Worm (Caenorhabditis elegans) whole organism, L3 larva: ENCODE measurements around the gene M03F4.6.
A peak's percentile ranks its signal among the peaks of the same experiment; 100 is the strongest.

ENCODE experiments used
- R02D3.7 ChIP-seq: fragments of 150-350 bp; optimal IDR thresholded peaks from 2 replicates; lab custom pipeline; 2014; ENCODE audit warnings: missing biosample characterization, missing genetic modification characterization
- ceh-16 ChIP-seq: sonication (generic microtip); optimal IDR thresholded peaks from 2 replicates; lab custom pipeline; 2017; ENCODE audit warnings: missing biosample characterization, missing genetic modification characterization
- ceh-82 ChIP-seq: fragments of 150-350 bp; optimal IDR thresholded peaks from 2 replicates; lab custom pipeline; 2014; ENCODE audit warnings: missing biosample characterization, missing genetic modification characterization
- ceh-9 ChIP-seq: sonication (generic microtip); optimal IDR thresholded peaks from 2 replicates; lab custom pipeline; 2018; ENCODE audit warnings: missing biosample characterization, missing genetic modification characterization
- daf-12 ChIP-seq: fragments of 150-350 bp; optimal IDR thresholded peaks from 2 replicates; lab custom pipeline; 2014; ENCODE audit warnings: missing biosample characterization, missing genetic modification reagents, missing genetic modification characterization
- elt-1 ChIP-seq: fragments of 150-350 bp; optimal IDR thresholded peaks from 2 replicates; lab custom pipeline; 2014; ENCODE audit warnings: missing biosample characterization, missing genetic modification characterization
- elt-2 ChIP-seq: sonication (generic microtip); optimal IDR thresholded peaks from 2 replicates; lab custom pipeline; 2016; ENCODE audit warnings: missing genetic modification reagents, mild to moderate bottlenecking, missing genetic modification characterization, missing compliant biosample characterization
- elt-3 ChIP-seq, 3 experiments: fragments of 150-350 bp in 1 of 3; sonication (generic microtip) in 2 of 3; optimal IDR thresholded peaks; 2 replicates in 2 of 3; 4 replicates in 1 of 3; lab custom pipeline; 2014 to 2017; ENCODE audit warnings: missing biosample characterization in 3 of 3, missing genetic modification characterization in 3 of 3
- eor-1 ChIP-seq, 2 experiments: fragments of 150-350 bp; optimal IDR thresholded peaks; 2 replicates each; lab custom pipeline; 2014 to 2018; ENCODE audit warnings: missing biosample characterization in 2 of 2, missing genetic modification characterization in 2 of 2
- fkh-10 ChIP-seq: sonication (generic microtip); optimal IDR thresholded peaks from 2 replicates; lab custom pipeline; 2017; ENCODE audit warnings: missing biosample characterization, missing genetic modification reagents, missing genetic modification characterization
- fkh-2 ChIP-seq: fragments of 150-350 bp; optimal IDR thresholded peaks from 2 replicates; lab custom pipeline; 2014; ENCODE audit warnings: missing biosample characterization, missing genetic modification reagents, missing genetic modification characterization
- fos-1 ChIP-seq: fragments of 150-350 bp; optimal IDR thresholded peaks from 2 replicates; lab custom pipeline; 2014; ENCODE audit warnings: missing biosample characterization, missing genetic modification characterization
- hmg-11 ChIP-seq: sonication (generic microtip); optimal IDR thresholded peaks from 2 replicates; lab custom pipeline; 2016; ENCODE audit warnings: missing genetic modification characterization, missing compliant biosample characterization
- jun-1 ChIP-seq: fragments of 150-350 bp; optimal IDR thresholded peaks from 2 replicates; lab custom pipeline; 2014; ENCODE audit warnings: missing biosample characterization, missing genetic modification reagents, missing genetic modification characterization
- lin-15B ChIP-seq: fragments of 150-350 bp; optimal IDR thresholded peaks from 2 replicates; lab custom pipeline; 2014; ENCODE audit warnings: missing biosample characterization, missing genetic modification characterization
- lin-39 ChIP-seq: fragments of 150-350 bp; optimal IDR thresholded peaks from 2 replicates; lab custom pipeline; 2018; ENCODE audit warnings: missing biosample characterization, missing genetic modification reagents, missing genetic modification characterization
- lsy-12 ChIP-seq: sonication (generic microtip); optimal IDR thresholded peaks from 2 replicates; lab custom pipeline; 2016; ENCODE audit warnings: mild to moderate bottlenecking, missing genetic modification characterization, missing compliant biosample characterization
- mdl-1 ChIP-seq: fragments of 150-350 bp; optimal IDR thresholded peaks from 2 replicates; lab custom pipeline; 2014; ENCODE audit warnings: missing biosample characterization, missing genetic modification characterization
- mml-1 ChIP-seq: fragments of 150-350 bp; sonication (generic microtip); optimal IDR thresholded peaks from 3 replicates; lab custom pipeline; 2014; ENCODE audit warnings: missing biosample characterization, missing genetic modification characterization
- nfya-1 ChIP-seq: sonication (generic microtip); optimal IDR thresholded peaks from 2 replicates; lab custom pipeline; 2017; ENCODE audit warnings: missing genetic modification characterization, mild to moderate bottlenecking, missing compliant biosample characterization, antibody characterized with exemption, moderate library complexity; ENCODE audit not compliant: insufficient read depth
- nhr-23 ChIP-seq: fragments of 150-350 bp; optimal IDR thresholded peaks from 2 replicates; lab custom pipeline; 2014; ENCODE audit warnings: missing biosample characterization, missing genetic modification reagents, missing genetic modification characterization
- nhr-25 ChIP-seq: sonication (generic microtip); optimal IDR thresholded peaks from 2 replicates; lab custom pipeline; 2017; ENCODE audit warnings: missing biosample characterization, missing genetic modification characterization
- nhr-28 ChIP-seq: fragments of 150-350 bp; optimal IDR thresholded peaks from 2 replicates; lab custom pipeline; 2014; ENCODE audit warnings: missing biosample characterization, missing genetic modification characterization
- nhr-67 ChIP-seq: fragments of 150-350 bp; optimal IDR thresholded peaks from 2 replicates; lab custom pipeline; 2014; ENCODE audit warnings: missing biosample characterization, missing genetic modification characterization
- nhr-77 ChIP-seq: fragments of 150-350 bp; optimal IDR thresholded peaks from 2 replicates; lab custom pipeline; 2014; ENCODE audit warnings: missing biosample characterization, missing genetic modification characterization
- sea-2 ChIP-seq: fragments of 150-350 bp; sonication (generic microtip); optimal IDR thresholded peaks from 4 replicates; lab custom pipeline; 2014; ENCODE audit warnings: missing biosample characterization, missing genetic modification reagents, missing genetic modification characterization
- snpc-4 ChIP-seq: fragments of 150-350 bp; optimal IDR thresholded peaks from 2 replicates; lab custom pipeline; 2014; ENCODE audit warnings: missing biosample characterization, missing genetic modification characterization
- unc-39 ChIP-seq: sonication (generic microtip); optimal IDR thresholded peaks from 4 replicates; lab custom pipeline; 2017; ENCODE audit warnings: missing biosample characterization, missing genetic modification characterization
- zag-1 ChIP-seq: fragments of 150-350 bp; optimal IDR thresholded peaks from 2 replicates; lab custom pipeline; 2014; ENCODE audit warnings: missing biosample characterization, missing genetic modification characterization
- ztf-4 ChIP-seq: fragments of 150-350 bp; optimal IDR thresholded peaks from 2 replicates; lab custom pipeline; 2014; ENCODE audit warnings: missing biosample characterization, missing genetic modification characterization

The M03F4.6 gene

ce11 chrX:4957259-4957658 lies 11.9 kb downstream of the M03F4.6 start, which contains the start of gene M03F4.4 (continued):
- TF ChIP-seq fkh-2 (tag; lab: Kevin White, UChicago) = no peak
- TF ChIP-seq nhr-25 (tag; lab: Kevin White, UChicago) = no peak
- no peak for TF ChIP-seq elt-2 (tag; lab: Kevin White, UChicago)
- TF ChIP-seq nfya-1 = peak; percentile 23
- no peak for TF ChIP-seq ztf-4 (tag; lab: Kevin White, UChicago)
- no peak for TF ChIP-seq nhr-67
- peak; percentile 8 for TF ChIP-seq lin-39 (tag; lab: Kevin White, UChicago)

- no peak for TF ChIP-seq unc-39 (tag; lab: Kevin White, UChicago)
- TF ChIP-seq R02D3.7 (tag; lab: Kevin White, UChicago) = no peak
- TF ChIP-seq zag-1 = no peak
- no peak for TF ChIP-seq ceh-16 (tag; lab: Kevin White, UChicago)
Observed at ce11 chrX:4947749-4948148, 21.4 kb downstream of the M03F4.6 start, which contains the start of gene tyra-3. Gene tyra-3, plus strand, starts transcription at chrX:4948049.

- TF ChIP-seq fkh-10 (GFP tag; lab: Kevin White, UChicago) (peak; percentile 54), fos-1 (tag; lab: Kevin White, UChicago) (no peak)
Observed at ce11 chrX:4938990-4939389, 30.1 kb downstream of the M03F4.6 start.

- TF ChIP-seq ztf-4 (tag; lab: Kevin White, UChicago) (no peak), hmg-11 (tag; lab: Kevin White, UChicago) (peak; percentile 52), lin-39 (tag; lab: Kevin White, UChicago) (peak; percentile 86), nhr-28 (no peak), R02D3.7 (tag; lab: Kevin White, UChicago) (no peak), nfya-1 (peak; percentile 49), mml-1 (no peak)
- TF ChIP-seq, all 47 proteins: peak for 3
Observed at ce11 chrX:4932964-4933363, 36.2 kb downstream of the M03F4.6 start.

- no peak for TF ChIP-seq zag-1
- no peak for TF ChIP-seq mdl-1 (tag; lab: Kevin White, UChicago)
- TF ChIP-seq elt-2 (tag; lab: Kevin White, UChicago) = no peak
- no peak for TF ChIP-seq mml-1
- TF ChIP-seq nhr-77 (tag; lab: Kevin White, UChicago) = no peak
- no peak for TF ChIP-seq fkh-2 (tag; lab: Kevin White, UChicago)
- no peak for TF ChIP-seq ceh-9 (tag; lab: Kevin White, UChicago)
- no peak for TF ChIP-seq elt-1 (tag; lab: Kevin White, UChicago)
- TF ChIP-seq sea-2 = no peak
- TF ChIP-seq snpc-4 (tag; lab: Kevin White, UChicago) = no peak
- no peak for TF ChIP-seq jun-1 (tag; lab: Kevin White, UChicago)
- no peak for TF ChIP-seq daf-12 (tag; lab: Kevin White, UChicago)
- no peak for TF ChIP-seq lsy-12 (tag; lab: Kevin White, UChicago)
- no peak for TF ChIP-seq hmg-11 (tag; lab: Kevin White, UChicago)
- no peak for TF ChIP-seq nhr-25 (tag; lab: Kevin White, UChicago)
- TF ChIP-seq eor-1 (tag; optimal IDR thresholded peaks at IDR 0.05; lab: Kevin White, UChicago) = no peak
Observed at ce11 chrX:4932023-4932422, 37.1 kb downstream of the M03F4.6 start.

- no peak for TF ChIP-seq mml-1
- no peak for TF ChIP-seq lin-15B (tag; lab: Kevin White, UChicago)
- no peak for TF ChIP-seq mdl-1 (tag; lab: Kevin White, UChicago)
- no peak for TF ChIP-seq lsy-12 (tag; lab: Kevin White, UChicago)
- TF ChIP-seq elt-3 (tag; optimal IDR thresholded peaks at IDR 0.05; lab: Kevin White, UChicago) = no peak
- TF ChIP-seq sea-2 = no peak
- TF ChIP-seq nhr-25 (tag; lab: Kevin White, UChicago) = no peak
- TF ChIP-seq ceh-82 (tag; lab: Kevin White, UChicago) = no peak
- no peak for TF ChIP-seq ceh-16 (tag; lab: Kevin White, UChicago)
- no peak for TF ChIP-seq nhr-23 (tag; lab: Kevin White, UChicago)
- TF ChIP-seq eor-1 (tag; optimal IDR thresholded peaks at IDR 0.05; lab: Kevin White, UChicago) = no peak
- TF ChIP-seq unc-39 (tag; lab: Kevin White, UChicago) = no peak
- no peak for TF ChIP-seq nfya-1
Observed at ce11 chrX:4929657-4930056, 39.5 kb downstream of the M03F4.6 start, which contains the start of gene mct-4. Gene mct-4, minus strand, starts transcription at chrX:4929757.
